Worm (Caenorhabditis elegans): ENCODE results near the gene lsy-13.
"Not testable (repeated sequence)": the region's sequence is repeated elsewhere in the genome, so short reads cannot be mapped to it uniquely, and the experiment has no call there.

lsy-13 gene

DNA sequence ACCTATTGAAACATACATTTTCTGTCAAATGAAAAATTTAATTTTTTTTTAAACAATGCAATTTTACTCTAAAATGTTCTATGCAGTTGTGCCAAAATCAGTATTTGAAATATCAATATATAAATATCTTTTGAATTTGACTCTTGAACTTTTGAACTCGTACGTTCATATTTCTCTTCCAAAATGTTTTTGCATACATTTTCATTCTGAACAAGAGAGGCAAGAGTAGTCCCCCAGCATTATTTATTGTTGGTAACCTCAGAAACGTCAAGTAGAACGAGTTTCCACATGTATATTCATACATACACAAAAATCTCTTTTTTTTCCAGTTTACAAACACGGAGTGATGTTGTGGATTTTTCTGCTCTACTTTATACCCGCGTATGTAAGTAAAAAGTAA, 32.3 kb upstream of the lsy-13 start, which contains the start of gene clec-194:
Gene clec-194 (plus strand): TSS at position 301 of the 400 bp plus-strand sequence.
- TF ChIP-seq lin-13 (tag; optimal IDR thresholded peaks at IDR 0.05), result no peak
- no peak for TF ChIP-seq elt-3 (tag; optimal IDR thresholded peaks at IDR 0.05)
- TF ChIP-seq ces-1 (GFP tag; optimal IDR thresholded peaks at IDR 0.05), result no peak
- TF ChIP-seq unc-39 (tag; optimal IDR thresholded peaks at IDR 0.05), result no peak
- TF ChIP-seq unc-62 (GFP tag; optimal IDR thresholded peaks at IDR 0.05), result no peak
- TF ChIP-seq ham-2 (GFP tag; optimal IDR thresholded peaks at IDR 0.05), result no peak
- TF ChIP-seq blmp-1 (tag; optimal IDR thresholded peaks at IDR 0.05), result no peak
- TF ChIP-seq mab-5 (tag; optimal IDR thresholded peaks at IDR 0.05), result no peak
- TF ChIP-seq nhr-237 (tag; optimal IDR thresholded peaks at IDR 0.05), result no peak
- TF ChIP-seq snpc-4 (tag; optimal IDR thresholded peaks at IDR 0.05), result no peak

- not testable (repeated sequence) for TF ChIP-seq unc-62 (GFP tag; optimal IDR thresholded peaks at IDR 0.05); mls-2 (tag; optimal IDR thresholded peaks at IDR 0.05); blmp-1 (tag; optimal IDR thresholded peaks at IDR 0.05)
Measured at ce11 chrIV:16842873-16843272, 20.8 kb upstream of the lsy-13 start, which contains the start of gene Y116A8A.150. Gene Y116A8A.150, minus strand, starts transcription at chrIV:16842973.

- TF ChIP-seq lsy-2 (tag; optimal IDR thresholded peaks at IDR 0.05), result peak; percentile 75
Measured at ce11 chrIV:16845376-16845775, 18.3 kb upstream of the lsy-13 start.

DNA sequence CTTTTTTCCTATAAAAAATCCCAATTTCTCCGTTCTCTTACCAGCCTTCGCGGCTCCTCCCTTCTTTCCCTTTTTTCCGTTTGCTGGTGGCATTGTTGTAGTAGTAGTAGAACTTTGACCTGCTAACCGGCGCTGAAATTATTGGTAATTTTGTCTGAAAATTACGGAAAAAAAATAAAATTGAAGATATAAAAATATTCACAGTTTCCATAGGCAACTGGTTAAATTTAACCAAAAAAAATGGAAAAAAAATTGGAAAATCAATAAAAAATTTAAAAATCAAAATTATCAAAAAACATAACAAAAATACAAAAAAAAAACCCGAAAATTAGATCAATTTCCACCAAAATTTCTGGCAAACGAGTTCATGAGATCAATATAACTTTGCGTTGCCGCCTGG, 8.9 kb upstream of the lsy-13 start, which contains the start of gene map-2:
Gene map-2 (minus strand): TSS at position 101 of the 400 bp plus-strand sequence.
- TF ChIP-seq flh-1 (GFP tag; optimal IDR thresholded peaks at IDR 0.05) (no peak), unc-39 (tag; optimal IDR thresholded peaks at IDR 0.05) (no peak), drap-1 (GFP tag; optimal IDR thresholded peaks at IDR 0.05) (no peak), pha-4 (tag; optimal IDR thresholded peaks at IDR 0.05) (no peak), unc-120 (tag; optimal IDR thresholded peaks at IDR 0.05; ENCODE audit: poor library complexity, severe bottlenecking) (no peak), ceh-39 (tag; optimal IDR thresholded peaks at IDR 0.05) (no peak), mls-2 (tag; optimal IDR thresholded peaks at IDR 0.05) (no peak), elt-3 (tag; optimal IDR thresholded peaks at IDR 0.05) (no peak), nhr-12 (tag; optimal IDR thresholded peaks at IDR 0.05) (no peak), mep-1 (tag; optimal IDR thresholded peaks at IDR 0.05) (no peak), elt-1 (tag; optimal IDR thresholded peaks at IDR 0.05; ENCODE audit: borderline replicate concordance, insufficient read depth) (no peak), ceh-43 (GFP tag; optimal IDR thresholded peaks at IDR 0.05) (no peak), blmp-1 (tag; optimal IDR thresholded peaks at IDR 0.05) (no peak), sem-2 (GFP tag; optimal IDR thresholded peaks at IDR 0.05) (no peak), hlh-1 (tag; optimal IDR thresholded peaks at IDR 0.05) (no peak), ces-1 (GFP tag; optimal IDR thresholded peaks at IDR 0.05) (no peak), mab-5 (tag; optimal IDR thresholded peaks at IDR 0.05) (no peak), sptf-1 (tag; optimal IDR thresholded peaks at IDR 0.05) (no peak), unc-62 (GFP tag; optimal IDR thresholded peaks at IDR 0.05) (no peak), lsy-2 (tag; optimal IDR thresholded peaks at IDR 0.05) (no peak)

DNA sequence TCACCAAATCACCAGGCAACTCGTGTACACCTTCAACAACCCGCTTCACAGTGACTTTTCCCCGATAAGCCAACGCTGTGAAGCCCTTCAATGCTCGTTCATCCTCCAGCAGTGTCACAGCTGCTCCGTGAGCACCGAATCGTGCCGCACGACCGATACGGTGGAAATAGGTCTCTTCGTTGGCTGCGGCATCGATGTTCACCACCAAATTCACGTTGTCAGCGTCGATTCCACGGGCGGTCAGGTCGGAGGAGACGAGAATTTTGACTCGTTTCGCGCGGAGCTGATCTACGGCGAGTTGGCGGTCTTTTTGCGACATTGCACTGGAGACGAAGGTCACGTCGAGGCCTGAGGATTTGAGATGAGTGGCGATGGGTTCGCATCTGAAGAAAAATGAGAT, 3.0 kb upstream of the lsy-13 start:
- TF ChIP-seq nhr-2 (tag; optimal IDR thresholded peaks at IDR 0.05), result no peak
- no peak for TF ChIP-seq nhr-76 (tag; optimal IDR thresholded peaks at IDR 0.05)
- TF ChIP-seq flh-1 (GFP tag; optimal IDR thresholded peaks at IDR 0.05), result no peak
- TF ChIP-seq mls-2 (tag; optimal IDR thresholded peaks at IDR 0.05), result no peak
- no peak for TF ChIP-seq ces-1 (GFP tag; optimal IDR thresholded peaks at IDR 0.05)
- TF ChIP-seq snpc-4 (tag; optimal IDR thresholded peaks at IDR 0.05), result no peak
- TF ChIP-seq elt-3 (tag; optimal IDR thresholded peaks at IDR 0.05), result no peak
- TF ChIP-seq unc-120 (tag; optimal IDR thresholded peaks at IDR 0.05; ENCODE audit: poor library complexity, severe bottlenecking), result no peak
- TF ChIP-seq unc-39 (tag; optimal IDR thresholded peaks at IDR 0.05), result no peak
- no peak for TF ChIP-seq lsy-2 (tag; optimal IDR thresholded peaks at IDR 0.05)
- no peak for TF ChIP-seq lin-13 (tag; optimal IDR thresholded peaks at IDR 0.05)
- no peak for TF ChIP-seq mep-1 (tag; optimal IDR thresholded peaks at IDR 0.05)
- TF ChIP-seq cnd-1 (tag; optimal IDR thresholded peaks at IDR 0.05), result no peak
- TF ChIP-seq sptf-1 (tag; optimal IDR thresholded peaks at IDR 0.05), result no peak
- TF ChIP-seq ceh-83 (GFP tag; optimal IDR thresholded peaks at IDR 0.05), result no peak
- no peak for TF ChIP-seq M03D4.4 (tag; optimal IDR thresholded peaks at IDR 0.05)
- TF ChIP-seq ham-2 (GFP tag; optimal IDR thresholded peaks at IDR 0.05), result no peak
- TF ChIP-seq unc-62 (GFP tag; optimal IDR thresholded peaks at IDR 0.05), result no peak
- TF ChIP-seq sem-2 (GFP tag; optimal IDR thresholded peaks at IDR 0.05), result no peak
- no peak for TF ChIP-seq ceh-43 (GFP tag; optimal IDR thresholded peaks at IDR 0.05)

DNA sequence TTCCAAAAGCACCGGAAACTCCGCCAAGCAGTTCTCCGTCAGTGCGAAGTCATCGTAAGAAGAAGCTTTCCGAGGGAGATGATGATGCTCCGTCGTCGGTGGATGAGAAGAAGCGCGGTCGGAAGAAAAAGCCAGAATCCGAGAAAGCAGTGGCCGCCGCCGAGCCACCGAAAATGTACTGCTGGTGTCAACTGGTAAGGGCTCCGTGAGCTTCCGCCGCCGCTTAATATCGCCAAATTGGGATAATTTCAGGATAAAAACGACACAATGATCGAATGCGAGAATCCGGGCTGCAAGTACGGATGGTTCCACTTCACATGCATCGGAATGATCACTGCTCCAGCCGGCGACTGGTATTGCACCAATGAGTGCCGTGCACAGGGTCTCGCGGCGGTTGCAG, 1.2 kb downstream of the lsy-13 start:
- no peak for TF ChIP-seq cnd-1 (tag; optimal IDR thresholded peaks at IDR 0.05)
